Worm (Caenorhabditis elegans): Measurements from ENCODE around the gene Y34B4A.10.

- no peak for TF ChIP-seq ama-1 (optimal IDR thresholded peaks at IDR 0.05)
- TF ChIP-seq egl-5 (tag; optimal IDR thresholded peaks at IDR 0.05): no peak
- no peak for TF ChIP-seq snpc-4 (tag; optimal IDR thresholded peaks at IDR 0.05)
- no peak for TF ChIP-seq mdl-1 (tag; optimal IDR thresholded peaks at IDR 0.05)
- TF ChIP-seq lin-15B (tag; optimal IDR thresholded peaks at IDR 0.05): no peak
- no peak for TF ChIP-seq elt-3 (tag; optimal IDR thresholded peaks at IDR 0.05)
- no peak for TF ChIP-seq ceh-82 (tag; optimal IDR thresholded peaks at IDR 0.05)
- TF ChIP-seq nhr-77 (tag; optimal IDR thresholded peaks at IDR 0.05): no peak
- TF ChIP-seq pqm-1 (tag; optimal IDR thresholded peaks at IDR 0.05): no peak
- TF ChIP-seq nhr-76 (tag; optimal IDR thresholded peaks at IDR 0.05): no peak
- no peak for TF ChIP-seq lin-39 (tag; optimal IDR thresholded peaks at IDR 0.05)
- TF ChIP-seq skn-1 (tag; optimal IDR thresholded peaks at IDR 0.05): no peak
- TF ChIP-seq elt-1 (tag; optimal IDR thresholded peaks at IDR 0.05): no peak
Measured at ce11 chrX:5263585-5263984, 13.9 kb downstream of the Y34B4A.10 start.
